Worm (Caenorhabditis elegans): ENCODE measurements around the gene fbxl-4.

Gene fbxl-4

DNA sequence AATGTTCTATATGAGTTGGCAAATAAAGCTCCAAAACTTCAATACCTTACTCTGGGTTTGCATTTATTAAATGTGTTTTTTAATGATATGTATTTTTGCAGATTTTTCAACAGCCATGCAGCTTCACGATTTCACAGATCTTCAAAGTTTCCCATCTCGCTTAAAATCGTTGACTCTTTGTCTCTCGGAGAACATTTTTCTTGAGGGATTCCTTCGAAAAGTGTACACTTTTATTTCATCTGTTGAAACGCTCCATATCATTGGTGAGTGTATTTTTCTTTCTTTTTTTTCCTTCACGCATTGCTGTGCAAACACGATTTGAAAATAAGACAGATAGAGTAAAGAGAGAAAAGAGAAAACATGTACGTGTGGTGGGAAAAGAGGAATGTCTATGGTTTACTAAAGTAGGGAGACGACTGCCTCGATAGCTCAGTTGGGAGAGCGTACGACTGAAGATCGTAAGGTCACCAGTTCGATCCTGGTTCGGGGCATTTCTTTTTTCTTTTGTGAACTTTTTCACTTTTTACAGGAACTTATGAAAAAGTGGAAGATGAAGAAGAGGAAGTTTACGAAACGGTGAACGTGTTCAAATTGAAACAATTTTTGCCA is 4.7 kb downstream of the fbxl-4 start (continued):
- TF ChIP-seq egrh-3 (GFP tag; IDR thresholded peaks at IDR 0.05) (peak; percentile 34; the same call in 1 of the 2 replicates), F57A8.1 (GFP tag; optimal IDR thresholded peaks at IDR 0.05) (peak; percentile 62), ceh-91 (GFP tag; IDR thresholded peaks at IDR 0.05) (no peak), Y53F4B.3 (GFP tag; IDR thresholded peaks at IDR 0.05) (peak; percentile 64; the same call in 1 of the 2 replicates), ceh-27 (GFP tag; optimal IDR thresholded peaks at IDR 0.05) (no peak), mel-28 (tag; optimal IDR thresholded peaks at IDR 0.05; ENCODE audit: borderline replicate concordance) (no peak), hsf-1 (GFP tag; IDR thresholded peaks at IDR 0.05) (peak; percentile 47; the same call in 1 of the 2 replicates), F52B5.7 (tag; optimal IDR thresholded peaks at IDR 0.05) (no peak), C06A6.2 (GFP tag; conservative IDR thresholded peaks at IDR 0.05) (no peak), lin-40 (tag; optimal IDR thresholded peaks at IDR 0.05) (peak; percentile 82), snpc-3.4 (tag; optimal IDR thresholded peaks at IDR 0.05) (peak; percentile 87), Y95B8A.8 (GFP tag; IDR thresholded peaks at IDR 0.05) (no peak), attf-6 (GFP tag; IDR thresholded peaks at IDR 0.05) (no peak), D2030.7 (GFP tag; IDR thresholded peaks at IDR 0.05) (peak; percentile 68), zim-3 (tag; optimal IDR thresholded peaks at IDR 0.05) (peak; percentile 77), F57C9.4 (tag; optimal IDR thresholded peaks at IDR 0.05) (no peak), F33H1.4 (GFP tag; IDR thresholded peaks at IDR 0.05) (no peak), lin-26 (GFP tag; IDR thresholded peaks at IDR 0.05) (peak; percentile 98), let-607 (tag; optimal IDR thresholded peaks at IDR 0.05) (peak in 1 of 2 experiments; percentile 36), F10E7.11 (tag; optimal IDR thresholded peaks at IDR 0.05) (no peak), gei-17 (GFP tag; optimal IDR thresholded peaks at IDR 0.05) (peak; percentile 68), madf-10 (tag; optimal IDR thresholded peaks at IDR 0.05) (peak; percentile 82), ztf-28 (GFP tag; IDR thresholded peaks at IDR 0.05) (0 out of 2 replicates have a peak, but pooled peaks have one; percentile 23), let-526 (GFP tag; IDR thresholded peaks at IDR 0.05) (peak; percentile 45; the same call in 1 of the 2 replicates), Y53G8AR.9 (GFP tag; conservative IDR thresholded peaks at IDR 0.05) (peak; percentile 75), attf-3 (GFP tag; conservative IDR thresholded peaks at IDR 0.05) (no peak), hmg-1.2 (GFP tag; IDR thresholded peaks at IDR 0.05) (peak; percentile 85), snpc-1.3 (tag; optimal IDR thresholded peaks at IDR 0.05; ENCODE audit: insufficient read depth) (peak; percentile 93), hrde-1 (tag; optimal IDR thresholded peaks at IDR 0.05; ENCODE audit: borderline replicate concordance) (peak; percentile 56), ccch-3 (GFP tag; optimal IDR thresholded peaks at IDR 0.05) (no peak), cebp-1 (GFP tag; IDR thresholded peaks at IDR 0.05) (peak; percentile 68), cebp-1 (tag; optimal IDR thresholded peaks at IDR 0.05) (no peak), lir-1 (GFP tag; conservative IDR thresholded peaks at IDR 0.05) (peak; percentile 43; the same call in 1 of the 2 replicates), nfyb-1 (GFP tag; IDR thresholded peaks at IDR 0.05) (peak; percentile 87), sptf-2 (GFP tag; optimal IDR thresholded peaks at IDR 0.05) (no peak), K11D2.4 (GFP tag; IDR thresholded peaks at IDR 0.05) (peak; percentile 71), ceh-100 (GFP tag; IDR thresholded peaks at IDR 0.05) (peak; percentile 65; the same call in 1 of the 2 replicates), ZK185.1 (tag; optimal IDR thresholded peaks at IDR 0.05; ENCODE audit: poor library complexity, severe bottlenecking) (peak; percentile 90), ama-1 (optimal IDR thresholded peaks at IDR 0.05) (no peak), ama-1 (GFP tag; optimal IDR thresholded peaks at IDR 0.05) (peak; percentile 71 to 89), somi-1 (GFP tag; optimal IDR thresholded peaks at IDR 0.05) (peak; percentile 62), ztf-18 (tag; optimal IDR thresholded peaks at IDR 0.05) (peak; percentile 69), efl-1 (GFP tag; optimal IDR thresholded peaks at IDR 0.05) (no peak), aptf-2 (GFP tag; conservative IDR thresholded peaks at IDR 0.05) (no peak), mes-4 (tag; optimal IDR thresholded peaks at IDR 0.05) (peak; percentile 65), nhr-90 (tag; optimal IDR thresholded peaks at IDR 0.05) (peak; percentile 87), lsy-27 (tag; optimal IDR thresholded peaks at IDR 0.05; ENCODE audit: borderline replicate concordance, insufficient read depth) (peak; percentile 47)

All from whole organism, young adult.